Worm (Caenorhabditis elegans) whole organism, late embryonic: ENCODE results near the gene hut-1.

Source experiments
- F13H6.1 ChIP-seq: sonication (generic microtip); optimal IDR thresholded peaks from 2 replicates; lab custom pipeline; 2016; ENCODE audit warnings: missing genetic modification characterization, missing compliant biosample characterization
- K02D7.2 ChIP-seq: sonication (generic microtip); optimal IDR thresholded peaks from 2 replicates; lab custom pipeline; 2017; ENCODE audit warnings: mild to moderate bottlenecking, missing genetic modification characterization, missing compliant biosample characterization
- T23F11.4 ChIP-seq: fragments of 200-800 bp; sonication (Bioruptor generic); optimal IDR thresholded peaks from 2 replicates; lab custom pipeline; 2018; ENCODE audit warnings: mild to moderate bottlenecking, missing genetic modification characterization, missing compliant biosample characterization
- Y22D7AL.16 ChIP-seq: sonication (generic microtip); optimal IDR thresholded peaks from 2 replicates; lab custom pipeline; 2016; ENCODE audit warnings: missing genetic modification characterization, missing compliant biosample characterization
- ahr-1 ChIP-seq: sonication (generic microtip); optimal IDR thresholded peaks from 2 replicates; lab custom pipeline; 2016; ENCODE audit warnings: missing genetic modification characterization, missing compliant biosample characterization
- ama-1 ChIP-seq: fragments of 150-350 bp; optimal IDR thresholded peaks from 2 replicates; lab custom pipeline; 2014
- ceh-14 ChIP-seq: sonication (generic microtip); optimal IDR thresholded peaks from 2 replicates; lab custom pipeline; 2016; ENCODE audit warnings: missing genotype, missing genetic modification characterization, missing compliant biosample characterization
- ceh-19 ChIP-seq: fragments of 200-800 bp; sonication (Bioruptor generic); optimal IDR thresholded peaks from 2 replicates; lab custom pipeline; 2018; ENCODE audit warnings: mild to moderate bottlenecking, missing genetic modification characterization, missing compliant biosample characterization
- ceh-2 ChIP-seq: sonication (generic microtip); optimal IDR thresholded peaks from 2 replicates; lab custom pipeline; 2016; ENCODE audit warnings: missing genotype, missing genetic modification characterization, missing compliant biosample characterization
- ceh-22 ChIP-seq: sonication (generic microtip); optimal IDR thresholded peaks from 2 replicates; lab custom pipeline; 2017; ENCODE audit warnings: missing biosample characterization, missing genetic modification characterization
- ceh-24 ChIP-seq: sonication (generic microtip); optimal IDR thresholded peaks from 2 replicates; lab custom pipeline; 2016; ENCODE audit warnings: mild to moderate bottlenecking, missing genetic modification characterization, missing compliant biosample characterization
- ceh-31 ChIP-seq: sonication (generic microtip); optimal IDR thresholded peaks from 2 replicates; lab custom pipeline; 2016; ENCODE audit warnings: missing genetic modification characterization, missing compliant biosample characterization
- ceh-34 ChIP-seq: sonication (generic microtip); optimal IDR thresholded peaks from 2 replicates; lab custom pipeline; 2016; ENCODE audit warnings: mild to moderate bottlenecking, missing genetic modification characterization, missing compliant biosample characterization
- ceh-9 ChIP-seq: sonication (generic microtip); optimal IDR thresholded peaks from 2 replicates; lab custom pipeline; 2016; ENCODE audit warnings: mild to moderate bottlenecking, missing genetic modification characterization, inconsistent platforms, missing compliant biosample characterization
- che-1 ChIP-seq: sonication (generic microtip); optimal IDR thresholded peaks from 2 replicates; lab custom pipeline; 2016; ENCODE audit warnings: mild to moderate bottlenecking, missing genetic modification characterization, missing compliant biosample characterization
- dmd-4 ChIP-seq: sonication (generic microtip); optimal IDR thresholded peaks from 2 replicates; lab custom pipeline; 2016; ENCODE audit warnings: borderline replicate concordance, missing genetic modification characterization, missing compliant biosample characterization
- dve-1 ChIP-seq: sonication (generic microtip); optimal IDR thresholded peaks from 2 replicates; lab custom pipeline; 2017; ENCODE audit warnings: antibody characterized with exemption, mild to moderate bottlenecking, missing genetic modification characterization, missing compliant biosample characterization
- elt-2 ChIP-seq: sonication (generic microtip); optimal IDR thresholded peaks from 2 replicates; lab custom pipeline; 2016; ENCODE audit warnings: missing genetic modification reagents, missing genetic modification characterization, missing compliant biosample characterization
- elt-4 ChIP-seq: sonication (generic microtip); optimal IDR thresholded peaks from 2 replicates; lab custom pipeline; 2016; ENCODE audit warnings: missing genetic modification characterization, missing compliant biosample characterization
- ets-4 ChIP-seq: sonication (generic microtip); optimal IDR thresholded peaks from 2 replicates; lab custom pipeline; 2016; ENCODE audit warnings: missing genetic modification characterization, missing compliant biosample characterization
- fkh-10 ChIP-seq: fragments of 150-350 bp; optimal IDR thresholded peaks from 2 replicates; lab custom pipeline; 2014; ENCODE audit warnings: missing biosample characterization, missing genetic modification reagents, missing genetic modification characterization
- fkh-6 ChIP-seq: sonication (generic microtip); optimal IDR thresholded peaks from 2 replicates; lab custom pipeline; 2016; ENCODE audit warnings: missing genetic modification characterization, missing compliant biosample characterization
- gmeb-2 ChIP-seq: sonication (generic microtip); optimal IDR thresholded peaks from 2 replicates; lab custom pipeline; 2016; ENCODE audit warnings: missing genetic modification characterization, inconsistent platforms, missing compliant biosample characterization
- hlh-13 ChIP-seq: fragments of 200-800 bp; sonication (Bioruptor generic); optimal IDR thresholded peaks from 2 replicates; lab custom pipeline; 2018; ENCODE audit warnings: mild to moderate bottlenecking, missing genetic modification characterization, missing compliant biosample characterization
- hlh-15 ChIP-seq: sonication (generic microtip); optimal IDR thresholded peaks from 2 replicates; lab custom pipeline; 2016; ENCODE audit warnings: missing genetic modification characterization, missing compliant biosample characterization
- hlh-30 ChIP-seq: sonication (generic microtip); optimal IDR thresholded peaks from 2 replicates; lab custom pipeline; 2017; ENCODE audit warnings: antibody characterized with exemption, missing genetic modification characterization, missing compliant biosample characterization; ENCODE audit not compliant: insufficient read depth
- hlh-8 ChIP-seq: sonication (generic microtip); optimal IDR thresholded peaks from 2 replicates; lab custom pipeline; 2016; ENCODE audit warnings: missing genotype, missing genetic modification characterization, missing compliant biosample characterization
- madf-2 ChIP-seq: sonication (generic microtip); optimal IDR thresholded peaks from 2 replicates; lab custom pipeline; 2017; ENCODE audit warnings: missing genetic modification characterization, missing compliant biosample characterization
- mec-3 ChIP-seq: sonication (generic microtip); optimal IDR thresholded peaks from 2 replicates; lab custom pipeline; 2016; ENCODE audit warnings: borderline replicate concordance, missing genetic modification characterization, missing compliant biosample characterization
- nfya-1 ChIP-seq: sonication (generic microtip); optimal IDR thresholded peaks from 2 replicates; lab custom pipeline; 2017; ENCODE audit warnings: missing genetic modification characterization, mild to moderate bottlenecking, missing compliant biosample characterization, antibody characterized with exemption, moderate library complexity
- npax-4 ChIP-seq: sonication (generic microtip); optimal IDR thresholded peaks from 2 replicates; lab custom pipeline; 2016; ENCODE audit warnings: missing genetic modification characterization, missing compliant biosample characterization
- pat-9 ChIP-seq: fragments of 200-800 bp; sonication (Bioruptor generic); optimal IDR thresholded peaks from 2 replicates; lab custom pipeline; 2018; ENCODE audit warnings: mild to moderate bottlenecking, missing genetic modification characterization, moderate library complexity, missing compliant biosample characterization
- pax-1 ChIP-seq: fragments of 150-350 bp; optimal IDR thresholded peaks from 2 replicates; lab custom pipeline; 2014; ENCODE audit warnings: missing biosample characterization, missing genetic modification characterization
- pha-4 ChIP-seq: fragments of 150-350 bp; optimal IDR thresholded peaks from 2 replicates; lab custom pipeline; 2018; ENCODE audit warnings: missing biosample characterization, missing genetic modification reagents, missing genetic modification characterization
- pqm-1 ChIP-seq: sonication (generic microtip); optimal IDR thresholded peaks from 2 replicates; lab custom pipeline; 2016; ENCODE audit warnings: missing genetic modification characterization, missing compliant biosample characterization
- ref-2 ChIP-seq: sonication (generic microtip); optimal IDR thresholded peaks from 2 replicates; lab custom pipeline; 2016; ENCODE audit warnings: missing genetic modification characterization, missing compliant biosample characterization
- rnt-1 ChIP-seq: sonication (generic microtip); optimal IDR thresholded peaks from 2 replicates; lab custom pipeline; 2016; ENCODE audit warnings: missing genetic modification characterization, missing compliant biosample characterization
- sdc-2 ChIP-seq: sonication (generic microtip); optimal IDR thresholded peaks from 2 replicates; lab custom pipeline; 2016; ENCODE audit warnings: missing genotype, missing genetic modification characterization, missing compliant biosample characterization
- sox-2 ChIP-seq: fragments of 200-800 bp; sonication (Bioruptor generic); IDR thresholded peaks from 2 replicates; pipeline ENCODE4 v1.3.6; 2022; ENCODE audit warnings: missing genetic modification reagents, missing genetic modification characterization, missing compliant biosample characterization
- tbx-7 ChIP-seq: sonication (generic microtip); optimal IDR thresholded peaks from 2 replicates; lab custom pipeline; 2016; ENCODE audit warnings: missing genotype, missing genetic modification characterization, missing compliant biosample characterization
- unc-86 ChIP-seq: sonication (generic microtip); optimal IDR thresholded peaks from 2 replicates; lab custom pipeline; 2016; ENCODE audit warnings: missing genetic modification characterization, missing compliant biosample characterization
- ztf-16 ChIP-seq: sonication (generic microtip); optimal IDR thresholded peaks from 2 replicates; lab custom pipeline; 2017; ENCODE audit warnings: missing genetic modification characterization, missing compliant biosample characterization

Gene hut-1

ce11 chrIII:12697591-12697990, 13.8 kb upstream of the hut-1 start:
- TF ChIP-seq elt-2 (no peak), nfya-1 (peak; percentile 70)

ce11 chrIII:12699194-12699593, 12.2 kb upstream of the hut-1 start, which contains the start of gene sas-1:
TSS of gene sas-1 (plus strand) at chrIII:12699494.
- TF ChIP-seq F13H6.1 (no peak), che-1 (tag; lab: Kevin White, UChicago) (no peak), ceh-34 (tag; lab: Kevin White, UChicago) (no peak), hlh-13 (GFP tag; lab: Kevin White, UChicago) (no peak), fkh-10 (GFP tag; lab: Kevin White, UChicago) (no peak), pqm-1 (tag; lab: Kevin White, UChicago) (no peak), fkh-6 (tag; lab: Kevin White, UChicago) (no peak), sox-2 (GFP tag; lab: Robert Waterston, UW) (no peak), gmeb-2 (tag; lab: Kevin White, UChicago) (no peak), ztf-16 (no peak), dve-1 (tag; lab: Kevin White, UChicago) (no peak), pha-4 (tag; lab: Kevin White, UChicago) (no peak), pat-9 (tag; lab: Kevin White, UChicago) (no peak), unc-86 (tag; lab: Kevin White, UChicago) (no peak), sdc-2 (tag; lab: Kevin White, UChicago) (no peak), elt-2 (no peak)
- TF ChIP-seq, all 69 proteins: peak for 0

- peak; percentile 85 for TF ChIP-seq nfya-1
- TF ChIP-seq ceh-9: no peak
- TF ChIP-seq hlh-8 (tag; lab: Kevin White, UChicago): no peak
- TF ChIP-seq sox-2 (GFP tag; lab: Robert Waterston, UW): no peak
- TF ChIP-seq ets-4 (tag; lab: Kevin White, UChicago): no peak
- TF ChIP-seq ceh-22: no peak
- TF ChIP-seq pat-9 (tag; lab: Kevin White, UChicago): no peak
- TF ChIP-seq ahr-1 (tag; lab: Kevin White, UChicago): no peak
Observed at ce11 chrIII:12702375-12702774, 9.0 kb upstream of the hut-1 start.

- TF ChIP-seq ceh-2 (tag; lab: Kevin White, UChicago): no peak
- no peak for TF ChIP-seq ceh-19 (GFP tag; lab: Kevin White, UChicago)
- no peak for TF ChIP-seq ceh-24 (tag; lab: Kevin White, UChicago)
- no peak for TF ChIP-seq mec-3 (tag; lab: Kevin White, UChicago)
- peak; percentile 91 for TF ChIP-seq nfya-1
- TF ChIP-seq elt-2: no peak
- TF ChIP-seq hlh-15 (tag; lab: Kevin White, UChicago): no peak
Observed at ce11 chrIII:12703237-12703636, 8.1 kb upstream of the hut-1 start.

ce11 chrIII:12711682-12712081, 322 bp downstream of the hut-1 start:
- TF ChIP-seq madf-2 (tag; lab: Kevin White, UChicago): no peak
- TF ChIP-seq K02D7.2 (tag; lab: Kevin White, UChicago): no peak
- no peak for TF ChIP-seq ceh-14
- no peak for TF ChIP-seq ceh-31 (tag; lab: Kevin White, UChicago)
- no peak for TF ChIP-seq hlh-30 (tag; lab: Kevin White, UChicago)
- TF ChIP-seq ref-2 (tag; lab: Kevin White, UChicago): no peak
- TF ChIP-seq T23F11.4: no peak
- TF ChIP-seq ama-1 (lab: Kevin White, UChicago): no peak
- no peak for TF ChIP-seq dmd-4 (tag; lab: Kevin White, UChicago)
- TF ChIP-seq sdc-2 (tag; lab: Kevin White, UChicago): no peak
- no peak for TF ChIP-seq Y22D7AL.16
- TF ChIP-seq tbx-7 (tag; lab: Kevin White, UChicago): no peak
- TF ChIP-seq elt-4 (tag; lab: Kevin White, UChicago): no peak
- TF ChIP-seq npax-4 (tag; lab: Kevin White, UChicago): no peak
- TF ChIP-seq nfya-1: no peak
- TF ChIP-seq ceh-19 (GFP tag; lab: Kevin White, UChicago): no peak
- no peak for TF ChIP-seq rnt-1 (tag; lab: Kevin White, UChicago)
- TF ChIP-seq ceh-24 (tag; lab: Kevin White, UChicago): no peak
- no peak for TF ChIP-seq pax-1 (tag; lab: Kevin White, UChicago)
- no peak for TF ChIP-seq ceh-9
